Fruit fly (Drosophila melanogaster) whole organism, wandering third instar larva: ENCODE results near the gene mus301.

Experiments
- Dif ChIP-seq: fragments of 200-275, 200-300 bp; sonication (Bioruptor generic); optimal IDR thresholded peaks from 2 replicates; lab custom pipeline; 2018; ENCODE audit warnings: missing biosample characterization, missing genetic modification characterization; ENCODE audit not compliant: partially characterized antibody
- Hr78 ChIP-seq: fragments of >200 bp; optimal IDR thresholded peaks from 2 replicates; lab custom pipeline; 2017; ENCODE audit warnings: missing biosample characterization, missing genetic modification characterization

DNA sequence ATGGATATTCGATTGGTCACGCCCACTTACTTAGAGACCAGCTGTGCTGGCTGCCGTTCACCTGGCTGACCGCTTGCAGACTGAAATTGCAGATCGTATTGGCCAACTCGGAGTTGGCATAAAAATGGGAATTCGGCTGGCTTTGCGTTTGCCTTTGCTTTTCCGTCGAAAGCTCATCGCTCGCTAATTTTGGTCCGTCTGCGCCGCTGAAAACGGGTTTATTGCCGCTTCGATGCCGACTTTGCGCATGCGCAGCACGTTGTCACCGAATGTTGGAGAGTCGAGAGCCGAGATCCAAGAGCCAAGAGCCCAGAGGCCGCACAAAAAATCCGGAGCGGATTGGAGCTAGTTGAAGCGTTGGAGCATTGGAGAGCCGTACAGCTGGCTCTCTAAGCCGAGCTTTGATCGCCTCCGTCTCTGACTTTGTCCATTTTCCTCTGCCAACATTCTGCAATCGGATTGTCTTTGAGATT is 14.2 kb downstream of the mus301 start, which contains the start of gene CG13676:
- no peak for TF ChIP-seq Hr78 (GFP tag; lab: Kevin White, UChicago)
- TF ChIP-seq Dif: peak; percentile 44
